Worm (Caenorhabditis elegans) whole organism, young adult: ENCODE results near the gene uso-1.
"Not testable (repeated sequence)": the region's sequence is repeated elsewhere in the genome, so short reads cannot be mapped to it uniquely, and the experiment has no call there.

ENCODE experiments used
- C06A6.2 ChIP-seq: fragments of 200-800 bp; sonication (Bioruptor generic); conservative IDR thresholded peaks from 2 replicates; pipeline ENCODE4 v1.3.6; 2022; ENCODE audit warnings: missing genetic modification characterization, missing compliant biosample characterization
- ama-1 ChIP-seq, 3 experiments: fragments of 150-350 bp in 1 of 3; sonication (generic microtip) in 2 of 3; optimal IDR thresholded peaks; 2 replicates each; lab custom pipeline; 2014 to 2018; ENCODE audit warnings: missing biosample characterization in 2 of 3, missing genetic modification characterization in 2 of 3, missing genetic modification reagents in 2 of 3
- attf-3 ChIP-seq: fragments of 200-800 bp; sonication (Bioruptor generic); conservative IDR thresholded peaks from 2 replicates; pipeline ENCODE4 v1.3.6; 2022; ENCODE audit warnings: missing genetic modification reagents, missing genetic modification characterization, missing compliant biosample characterization
- attf-6 ChIP-seq: fragments of 200-800 bp; sonication (Bioruptor generic); IDR thresholded peaks from 2 replicates; pipeline ENCODE4 v1.3.6; 2022; ENCODE audit warnings: missing genetic modification reagents, missing genetic modification characterization, missing compliant biosample characterization
- cebp-1 ChIP-seq, 2 experiments: fragments of 200-800 bp in 1 of 2; sonication (Bioruptor generic) in 1 of 2; sonication (generic microtip) in 1 of 2; IDR thresholded peaks in 1 of 2; optimal IDR thresholded peaks in 1 of 2; 2 replicates each; pipeline versions ENCODE4 v1.3.6 to Lab custom; 2017 to 2022; ENCODE audit warnings: missing compliant biosample characterization in 2 of 2, missing genetic modification characterization in 2 of 2, mild to moderate bottlenecking in 1 of 2, missing genetic modification reagents in 1 of 2, moderate library complexity in 1 of 2
- dpff-1 ChIP-seq: sonication (generic microtip); optimal IDR thresholded peaks from 2 replicates; lab custom pipeline; 2017; ENCODE audit warnings: mild to moderate bottlenecking, missing genetic modification characterization, missing compliant biosample characterization
- hmg-20 ChIP-seq: fragments of 200-800 bp; sonication (Bioruptor generic); IDR thresholded peaks from 2 replicates; pipeline ENCODE4 v1.3.6; 2022; ENCODE audit warnings: missing genetic modification reagents, missing genetic modification characterization, missing compliant biosample characterization
- hsf-1 ChIP-seq: fragments of 200-800 bp; sonication (Bioruptor generic); IDR thresholded peaks from 2 replicates; pipeline ENCODE4 v1.3.6; 2022; ENCODE audit warnings: missing genetic modification reagents, missing genetic modification characterization, missing compliant biosample characterization
- lin-35 ChIP-seq, 3 experiments: fragments of 150-350 bp in 2 of 3; sonication (generic microtip) in 1 of 3; optimal IDR thresholded peaks; 2 replicates each; lab custom pipeline; 2014 to 2018; ENCODE audit warnings: missing biosample characterization in 3 of 3, missing genetic modification characterization in 3 of 3, missing genetic modification reagents in 3 of 3
- nfya-1 ChIP-seq: sonication (generic microtip); optimal IDR thresholded peaks from 2 replicates; lab custom pipeline; 2017; ENCODE audit warnings: antibody characterized with exemption, missing compliant biosample characterization, missing genetic modification characterization, borderline replicate concordance; ENCODE audit not compliant: insufficient read depth
- pha-4 ChIP-seq: fragments of 150-350 bp; sonication (generic microtip); optimal IDR thresholded peaks from 2 replicates; lab custom pipeline; 2014; ENCODE audit warnings: missing biosample characterization, missing genetic modification reagents, missing genetic modification characterization
- unc-62 ChIP-seq: fragments of 150-350 bp; optimal IDR thresholded peaks from 2 replicates; lab custom pipeline; 2014; ENCODE audit warnings: missing biosample characterization, missing genetic modification reagents, missing genetic modification characterization

ce11 chrIV:13504065-13504464 is 49.5 kb upstream of the uso-1 start:
- not testable (repeated sequence) for TF ChIP-seq lin-35 (GFP tag; optimal IDR thresholded peaks at IDR 0.05; lab: Kevin White, UChicago); dpff-1 (tag; lab: Kevin White, UChicago); hsf-1 (GFP tag; lab: Robert Waterston, UW); pha-4 (tag; lab: Kevin White, UChicago); nfya-1 (tag; lab: Kevin White, UChicago); ama-1 (optimal IDR thresholded peaks at IDR 0.05; lab: Kevin White, UChicago); ama-1 (GFP tag; optimal IDR thresholded peaks at IDR 0.05; lab: Kevin White, UChicago); attf-3 (GFP tag; lab: Robert Waterston, UW); C06A6.2 (GFP tag; lab: Robert Waterston, UW); unc-62 (GFP tag; lab: Kevin White, UChicago); cebp-1 (GFP tag; IDR thresholded peaks at IDR 0.05; lab: Robert Waterston, UW); cebp-1 (tag; optimal IDR thresholded peaks at IDR 0.05; lab: Kevin White, UChicago); hmg-20 (GFP tag; lab: Robert Waterston, UW)
- TF ChIP-seq attf-6 = 0 out of 2 replicates have a peak, but pooled peaks have one; percentile 8
